Worm (Caenorhabditis elegans) whole organism, early embryonic: Measurements from ENCODE around the gene srh-264.

ENCODE experiments used
- B0310.2 ChIP-seq: sonication (generic microtip); optimal IDR thresholded peaks from 2 replicates; lab custom pipeline; 2016; ENCODE audit warnings: mild to moderate bottlenecking, missing genetic modification characterization, missing compliant biosample characterization
- F13C5.2 ChIP-seq: sonication (generic microtip); optimal IDR thresholded peaks from 2 replicates; lab custom pipeline; 2017; ENCODE audit warnings: mild to moderate bottlenecking, missing genetic modification characterization, inconsistent platforms, missing compliant biosample characterization
- aly-1 ChIP-seq: sonication (generic microtip); optimal IDR thresholded peaks from 2 replicates; lab custom pipeline; 2016; ENCODE audit warnings: missing genetic modification characterization, missing compliant biosample characterization
- ama-1 ChIP-seq: fragments of 150-350 bp; optimal IDR thresholded peaks from 2 replicates; lab custom pipeline; 2014
- ceh-13 ChIP-seq: fragments of 200-800 bp; sonication (Bioruptor generic); optimal IDR thresholded peaks from 2 replicates; lab custom pipeline; 2018; ENCODE audit warnings: mild to moderate bottlenecking, missing genetic modification characterization, missing compliant biosample characterization
- ceh-36 ChIP-seq: sonication (generic microtip); optimal IDR thresholded peaks from 2 replicates; lab custom pipeline; 2016; ENCODE audit warnings: missing genetic modification characterization, inconsistent platforms, missing compliant biosample characterization
- ets-7 ChIP-seq: sonication (generic microtip); optimal IDR thresholded peaks from 2 replicates; lab custom pipeline; 2016; ENCODE audit warnings: missing genotype, missing genetic modification characterization, missing compliant biosample characterization
- flt-1 ChIP-seq: fragments of 200-800 bp; sonication (Bioruptor generic); IDR thresholded peaks from 2 replicates; pipeline ENCODE4 v1.3.6; 2022; ENCODE audit warnings: missing genetic modification characterization, missing compliant biosample characterization
- hmg-4 ChIP-seq: fragments of 200-800 bp; sonication (Bioruptor generic); optimal IDR thresholded peaks from 2 replicates; lab custom pipeline; 2018; ENCODE audit warnings: mild to moderate bottlenecking, missing genetic modification characterization, missing compliant biosample characterization
- sea-1 ChIP-seq: fragments of 200-800 bp; sonication (Bioruptor generic); conservative IDR thresholded peaks from 2 replicates; pipeline ENCODE4 v1.3.6; 2022; ENCODE audit warnings: missing genetic modification characterization, missing compliant biosample characterization
- tbx-11 ChIP-seq: fragments of 200-800 bp; sonication (Bioruptor generic); IDR thresholded peaks from 2 replicates; pipeline ENCODE4 v1.3.6; 2022; ENCODE audit warnings: missing genetic modification characterization, missing compliant biosample characterization
- tbx-37 ChIP-seq: fragments of 200-800 bp; sonication (Bioruptor generic); conservative IDR thresholded peaks from 2 replicates; pipeline ENCODE4 v1.3.6; 2022; ENCODE audit warnings: missing genetic modification reagents, missing genetic modification characterization, missing compliant biosample characterization
- tra-4 ChIP-seq: sonication (generic microtip); optimal IDR thresholded peaks from 2 replicates; lab custom pipeline; 2017; ENCODE audit warnings: missing genetic modification characterization, missing compliant biosample characterization

DNA sequence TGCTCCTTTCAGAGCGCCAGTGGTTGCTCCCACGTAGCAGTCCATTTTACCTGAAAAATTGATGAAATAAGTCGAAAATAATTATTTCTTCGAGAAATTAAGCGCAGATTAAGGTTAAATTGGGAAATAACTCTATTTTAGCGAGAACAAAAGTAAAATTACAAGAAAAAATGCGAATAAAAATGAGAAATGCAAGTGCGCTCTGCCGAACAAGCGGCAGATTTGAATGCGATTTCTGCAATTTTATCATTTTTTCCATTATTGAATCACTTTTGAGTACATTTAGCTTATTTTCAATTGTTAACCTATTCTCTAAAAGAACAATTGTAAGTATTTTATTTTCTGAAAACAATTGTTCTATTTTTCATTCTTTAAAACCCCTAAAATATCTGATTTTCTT lies 19.0 kb upstream of the srh-264 start, which contains the start of gene T06E6.1:
- no peak for TF ChIP-seq B0310.2 (tag; lab: Kevin White, UChicago)
- no peak for TF ChIP-seq ama-1 (lab: Kevin White, UChicago)
- TF ChIP-seq hmg-4, result no peak
- no peak for TF ChIP-seq ets-7 (tag; lab: Kevin White, UChicago)
- TF ChIP-seq aly-1, result no peak
- no peak for TF ChIP-seq ceh-36 (tag; lab: Kevin White, UChicago)
- TF ChIP-seq flt-1 (GFP tag; lab: Robert Waterston, UW), result no peak
- TF ChIP-seq tra-4 (tag; lab: Kevin White, UChicago), result no peak
- TF ChIP-seq tbx-11, result no peak
- no peak for TF ChIP-seq sea-1 (GFP tag; lab: Robert Waterston, UW)
- TF ChIP-seq F13C5.2 (tag; lab: Kevin White, UChicago), result no peak
- TF ChIP-seq tbx-37 (GFP tag; lab: Robert Waterston, UW), result no peak
- TF ChIP-seq ceh-13, result no peak
